Worm (Caenorhabditis elegans): Measurements from ENCODE around the gene ima-3.

- TF ChIP-seq sox-4 (tag; optimal IDR thresholded peaks at IDR 0.05) (no peak), pqm-1 (tag; optimal IDR thresholded peaks at IDR 0.05) (no peak), lin-39 (tag; optimal IDR thresholded peaks at IDR 0.05) (no peak), blmp-1 (tag; optimal IDR thresholded peaks at IDR 0.05) (no peak), egl-27 (tag; optimal IDR thresholded peaks at IDR 0.05) (no peak), Y116A8C.19 (tag; optimal IDR thresholded peaks at IDR 0.05; ENCODE audit: borderline replicate concordance) (no peak), jun-1 (tag; optimal IDR thresholded peaks at IDR 0.05) (no peak), dpl-1 (GFP tag; optimal IDR thresholded peaks at IDR 0.05) (no peak), lin-13 (GFP tag; optimal IDR thresholded peaks at IDR 0.05) (no peak), lin-15B (tag; optimal IDR thresholded peaks at IDR 0.05) (no peak)
Measured at ce11 chrIV:7520258-7520657, 41.2 kb downstream of the ima-3 start.
